Worm (Caenorhabditis elegans): ENCODE results near the gene F07C3.2.

F07C3.2 gene

DNA sequence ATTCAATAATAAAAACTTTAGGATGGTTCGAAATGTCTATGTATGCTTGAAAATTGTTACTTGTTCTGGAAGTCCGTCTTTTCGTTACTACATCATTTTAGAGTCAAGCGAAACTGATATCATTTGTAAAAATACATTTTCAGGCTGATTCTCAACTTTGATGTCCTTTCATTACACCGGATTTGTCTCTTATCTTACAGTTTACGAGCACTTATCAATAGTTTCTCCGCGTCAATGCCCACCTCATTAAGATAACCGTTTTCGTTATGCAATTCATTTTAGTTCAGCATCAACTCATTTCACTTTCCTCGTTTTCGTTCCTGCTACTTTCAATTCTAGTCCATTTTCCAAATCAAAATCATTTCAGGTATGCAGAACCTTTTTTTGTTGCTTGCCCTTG is 23.2 kb upstream of the F07C3.2 start, which contains the start of gene asp-2:
TSS of gene asp-2 (plus strand) at position 368 of the 400 bp plus-strand sequence.
- TF ChIP-seq tbx-11 (GFP tag; IDR thresholded peaks at IDR 0.05) = no peak
- no peak for TF ChIP-seq ama-1 (optimal IDR thresholded peaks at IDR 0.05)
- TF ChIP-seq tbx-37 (GFP tag; conservative IDR thresholded peaks at IDR 0.05) = no peak
- TF ChIP-seq ets-7 (tag; optimal IDR thresholded peaks at IDR 0.05) = no peak
- no peak for TF ChIP-seq pes-1 (GFP tag; IDR thresholded peaks at IDR 0.05)
- no peak for TF ChIP-seq scrt-1 (GFP tag; IDR thresholded peaks at IDR 0.05)
- TF ChIP-seq sea-1 (GFP tag; conservative IDR thresholded peaks at IDR 0.05) = no peak
- TF ChIP-seq ceh-36 (tag; optimal IDR thresholded peaks at IDR 0.05) = no peak
- no peak for TF ChIP-seq aly-1 (tag; optimal IDR thresholded peaks at IDR 0.05)

DNA sequence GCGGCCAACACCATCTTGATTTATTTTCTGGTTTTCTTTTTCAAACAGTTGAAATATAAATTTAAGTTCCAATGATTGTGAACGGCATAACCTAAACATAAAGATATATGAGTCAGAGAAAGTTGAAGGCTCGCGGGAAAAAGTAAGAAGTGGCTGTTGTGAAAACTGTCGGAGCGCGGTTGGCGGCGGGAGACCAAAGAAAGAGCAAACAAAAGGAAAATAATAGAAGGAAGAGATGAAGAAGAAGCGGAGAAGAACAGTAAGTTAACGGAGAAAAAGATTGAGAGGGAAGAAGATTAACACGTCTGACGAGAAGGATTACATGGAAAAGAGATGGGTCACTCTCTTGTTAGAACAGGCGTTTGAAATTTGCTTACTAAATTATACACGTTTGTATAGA is 18.5 kb upstream of the F07C3.2 start, which contains the start of gene inx-10:
TSS of gene inx-10 (minus strand) at position 101 of the 400 bp plus-strand sequence.
- TF ChIP-seq pes-1 (GFP tag; IDR thresholded peaks at IDR 0.05) (no peak), ama-1 (optimal IDR thresholded peaks at IDR 0.05) (no peak), F13C5.2 (tag; optimal IDR thresholded peaks at IDR 0.05) (no peak), ceh-13 (GFP tag; optimal IDR thresholded peaks at IDR 0.05) (no peak), hmg-4 (GFP tag; optimal IDR thresholded peaks at IDR 0.05) (no peak), hmbx-1 (tag; optimal IDR thresholded peaks at IDR 0.05) (no peak), scrt-1 (GFP tag; IDR thresholded peaks at IDR 0.05) (no peak), ets-7 (tag; optimal IDR thresholded peaks at IDR 0.05) (no peak), flt-1 (GFP tag; IDR thresholded peaks at IDR 0.05) (no peak), aly-1 (tag; optimal IDR thresholded peaks at IDR 0.05) (no peak), tra-4 (tag; optimal IDR thresholded peaks at IDR 0.05) (no peak), tbx-11 (GFP tag; IDR thresholded peaks at IDR 0.05) (no peak), B0310.2 (tag; optimal IDR thresholded peaks at IDR 0.05) (no peak), tbx-37 (GFP tag; conservative IDR thresholded peaks at IDR 0.05) (no peak), ceh-36 (tag; optimal IDR thresholded peaks at IDR 0.05) (no peak), sea-1 (GFP tag; conservative IDR thresholded peaks at IDR 0.05) (no peak)

DNA sequence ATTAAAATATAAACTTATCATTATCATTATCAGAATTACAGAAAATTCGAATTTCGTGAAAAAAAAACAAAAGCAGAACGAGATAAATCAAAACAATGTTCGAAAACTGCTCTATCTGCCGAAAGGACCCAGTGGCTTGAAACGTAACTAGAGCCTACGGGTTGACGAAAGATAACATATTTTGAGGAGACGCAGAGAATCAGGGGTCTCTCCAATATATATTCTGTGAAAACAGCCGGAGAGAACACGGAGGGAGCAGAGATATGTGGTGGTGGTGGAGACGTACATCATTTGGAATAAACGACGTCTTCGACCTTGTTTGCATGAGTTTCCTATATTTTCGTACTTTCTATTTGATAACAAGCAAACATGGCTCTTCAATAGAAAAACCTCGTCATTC is 17.0 kb upstream of the F07C3.2 start:
- no peak for TF ChIP-seq tbx-37 (GFP tag; conservative IDR thresholded peaks at IDR 0.05)
- no peak for TF ChIP-seq tbx-11 (GFP tag; IDR thresholded peaks at IDR 0.05)
- TF ChIP-seq aly-1 (tag; optimal IDR thresholded peaks at IDR 0.05) = no peak
- TF ChIP-seq F13C5.2 (tag; optimal IDR thresholded peaks at IDR 0.05) = no peak
- TF ChIP-seq scrt-1 (GFP tag; IDR thresholded peaks at IDR 0.05) = no peak
- TF ChIP-seq hmbx-1 (tag; optimal IDR thresholded peaks at IDR 0.05) = no peak
- no peak for TF ChIP-seq tra-4 (tag; optimal IDR thresholded peaks at IDR 0.05)
- no peak for TF ChIP-seq pes-1 (GFP tag; IDR thresholded peaks at IDR 0.05)
- TF ChIP-seq ama-1 (optimal IDR thresholded peaks at IDR 0.05) = no peak
- no peak for TF ChIP-seq flt-1 (GFP tag; IDR thresholded peaks at IDR 0.05)
- no peak for TF ChIP-seq sea-1 (GFP tag; conservative IDR thresholded peaks at IDR 0.05)
- no peak for TF ChIP-seq hnd-1 (tag; optimal IDR thresholded peaks at IDR 0.05)
- TF ChIP-seq ceh-36 (tag; optimal IDR thresholded peaks at IDR 0.05) = no peak
- no peak for TF ChIP-seq ets-7 (tag; optimal IDR thresholded peaks at IDR 0.05)
- TF ChIP-seq ceh-13 (GFP tag; optimal IDR thresholded peaks at IDR 0.05) = no peak
- TF ChIP-seq hmg-4 (GFP tag; optimal IDR thresholded peaks at IDR 0.05) = no peak
- no peak for TF ChIP-seq B0310.2 (tag; optimal IDR thresholded peaks at IDR 0.05)

DNA sequence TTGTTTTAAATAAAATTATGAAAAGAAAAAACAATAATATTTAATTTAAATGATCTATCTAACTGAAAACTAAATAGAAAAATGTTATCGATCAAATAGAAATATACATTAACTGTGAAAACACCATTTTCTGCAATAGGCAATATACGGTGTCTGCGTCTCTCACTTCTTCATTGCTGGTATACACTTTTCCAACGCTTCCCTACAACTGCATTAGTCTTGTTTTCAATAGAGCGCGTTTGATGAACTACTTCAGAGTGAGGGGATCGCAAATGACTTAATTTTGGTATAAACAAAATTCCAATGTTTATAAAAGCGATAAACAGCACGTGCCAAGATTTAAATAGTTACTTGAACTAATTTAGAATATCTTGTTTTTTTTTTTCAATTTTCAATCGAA is 13.4 kb upstream of the F07C3.2 start:
- TF ChIP-seq tbx-37 (GFP tag; conservative IDR thresholded peaks at IDR 0.05) = no peak
- no peak for TF ChIP-seq flt-1 (GFP tag; IDR thresholded peaks at IDR 0.05)
- TF ChIP-seq pes-1 (GFP tag; IDR thresholded peaks at IDR 0.05) = no peak
- no peak for TF ChIP-seq F13C5.2 (tag; optimal IDR thresholded peaks at IDR 0.05)
- TF ChIP-seq ama-1 (optimal IDR thresholded peaks at IDR 0.05) = no peak
- no peak for TF ChIP-seq tbx-11 (GFP tag; IDR thresholded peaks at IDR 0.05)
- no peak for TF ChIP-seq tra-4 (tag; optimal IDR thresholded peaks at IDR 0.05)
- TF ChIP-seq hnd-1 (tag; optimal IDR thresholded peaks at IDR 0.05) = no peak
- TF ChIP-seq ceh-36 (tag; optimal IDR thresholded peaks at IDR 0.05) = no peak
- TF ChIP-seq scrt-1 (GFP tag; IDR thresholded peaks at IDR 0.05) = no peak
- no peak for TF ChIP-seq B0310.2 (tag; optimal IDR thresholded peaks at IDR 0.05)
- TF ChIP-seq hmbx-1 (tag; optimal IDR thresholded peaks at IDR 0.05) = no peak
- no peak for TF ChIP-seq ceh-13 (GFP tag; optimal IDR thresholded peaks at IDR 0.05)
- no peak for TF ChIP-seq hmg-4 (GFP tag; optimal IDR thresholded peaks at IDR 0.05)
- no peak for TF ChIP-seq sea-1 (GFP tag; conservative IDR thresholded peaks at IDR 0.05)
- no peak for TF ChIP-seq ets-7 (tag; optimal IDR thresholded peaks at IDR 0.05)
- TF ChIP-seq aly-1 (tag; optimal IDR thresholded peaks at IDR 0.05) = no peak

DNA sequence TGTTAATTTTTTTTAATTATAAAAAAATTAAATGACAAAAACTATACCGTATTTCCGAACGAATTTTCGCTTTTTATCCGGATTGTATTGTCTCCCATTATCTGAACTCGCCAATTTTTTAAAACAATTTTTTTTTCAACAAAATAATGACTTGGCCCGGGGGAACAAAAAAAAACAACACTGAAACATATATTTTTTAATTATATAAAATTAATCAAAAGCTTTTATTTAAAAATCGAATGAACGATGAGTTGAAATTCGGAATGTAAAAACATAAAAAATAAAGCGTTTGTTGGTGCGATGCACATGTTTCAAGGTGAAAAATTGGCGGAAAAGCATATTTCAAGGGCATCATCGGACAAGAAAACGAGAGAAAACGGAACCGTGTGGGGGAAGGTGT is 12.3 kb upstream of the F07C3.2 start, which contains the start of gene mdt-27:
TSS of gene mdt-27 (minus strand) at position 101 of the 400 bp plus-strand sequence.
- no peak for TF ChIP-seq ets-7 (tag; optimal IDR thresholded peaks at IDR 0.05)
- TF ChIP-seq sea-1 (GFP tag; conservative IDR thresholded peaks at IDR 0.05) = no peak

DNA sequence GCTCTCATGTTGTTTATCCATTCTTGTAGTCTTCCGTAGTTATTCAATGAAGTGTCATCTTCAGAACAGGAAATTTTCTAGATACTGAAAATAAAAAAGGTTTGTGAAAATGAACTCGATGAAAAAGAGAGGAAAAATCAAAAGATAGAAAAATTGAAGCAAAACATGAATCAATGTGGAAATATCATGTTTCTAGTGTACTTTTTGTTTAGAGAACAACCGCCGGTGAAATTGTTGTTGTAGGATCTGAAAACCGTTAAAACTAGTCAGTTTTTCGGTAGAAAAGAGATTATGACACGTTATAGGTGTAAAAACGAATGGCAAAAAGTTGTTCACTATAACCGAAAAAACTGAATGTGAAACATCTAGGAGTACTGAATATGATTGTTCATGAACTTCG is 8.7 kb upstream of the F07C3.2 start, which contains the start of gene pacs-1:
TSS of gene pacs-1 (minus strand) at position 101 of the 400 bp plus-strand sequence.
- TF ChIP-seq F13C5.2 (tag; optimal IDR thresholded peaks at IDR 0.05) (no peak), ama-1 (optimal IDR thresholded peaks at IDR 0.05) (no peak)

DNA sequence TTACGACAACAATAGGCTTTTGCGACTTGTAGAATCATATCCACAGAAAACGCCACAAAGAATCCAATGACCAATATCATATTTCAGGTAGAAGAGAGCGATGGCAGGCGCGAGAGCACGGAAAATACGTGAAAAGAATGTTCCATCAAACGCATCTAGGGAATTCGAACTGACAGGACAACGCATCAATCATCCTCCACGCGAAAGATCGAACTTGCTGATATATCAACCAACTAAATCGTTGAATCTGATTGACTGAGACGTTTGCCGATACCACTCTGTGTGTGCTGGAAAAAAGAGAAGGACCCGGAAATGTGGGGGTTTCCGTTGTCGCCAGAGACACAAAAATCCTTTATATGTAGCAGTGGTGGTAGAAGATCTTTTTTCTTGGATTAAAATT is 7.7 kb upstream of the F07C3.2 start:
- TF ChIP-seq ama-1 (optimal IDR thresholded peaks at IDR 0.05) (no peak), ets-7 (tag; optimal IDR thresholded peaks at IDR 0.05) (no peak), sea-1 (GFP tag; conservative IDR thresholded peaks at IDR 0.05) (no peak), hmg-4 (GFP tag; optimal IDR thresholded peaks at IDR 0.05) (no peak), flt-1 (GFP tag; IDR thresholded peaks at IDR 0.05) (no peak), tbx-11 (GFP tag; IDR thresholded peaks at IDR 0.05) (no peak), F13C5.2 (tag; optimal IDR thresholded peaks at IDR 0.05) (no peak), tra-4 (tag; optimal IDR thresholded peaks at IDR 0.05) (no peak), pes-1 (GFP tag; IDR thresholded peaks at IDR 0.05) (no peak), ceh-13 (GFP tag; optimal IDR thresholded peaks at IDR 0.05) (no peak)
